Worm (Caenorhabditis elegans): ENCODE data around the gene gar-1.

gar-1 gene

DNA sequence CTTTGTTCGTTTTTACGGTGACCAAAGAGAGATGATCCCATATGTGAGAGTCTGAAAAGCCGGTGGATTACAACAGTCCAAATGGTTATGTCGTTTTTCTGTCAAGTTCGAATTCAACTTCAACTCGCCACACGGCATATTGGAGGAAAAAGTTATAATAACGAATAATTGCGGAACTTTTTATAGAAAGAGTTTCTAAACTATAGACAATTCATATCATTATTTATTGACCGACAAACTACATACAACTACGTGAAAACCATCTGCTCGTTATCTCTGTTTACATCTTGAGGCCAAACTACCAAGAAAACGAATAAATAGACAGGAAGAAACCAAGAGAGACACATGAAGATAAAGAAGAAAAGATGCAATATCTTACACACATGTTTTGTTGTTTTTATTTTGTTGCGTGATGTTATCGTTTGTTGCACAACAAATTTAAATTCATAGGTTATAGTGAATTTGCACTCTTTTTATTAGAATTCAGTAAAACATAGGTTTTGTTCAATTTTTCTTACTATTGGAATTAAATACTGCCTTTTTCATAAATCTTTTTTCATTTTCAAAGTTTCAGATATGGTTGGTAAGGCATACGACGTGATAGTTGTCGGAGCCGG, 10.9 kb downstream of the gar-1 start, which contains the start of the genes C15B12.4 and C15B12.8:
C15B12.4 (minus strand) TSS at position 51 of the 617 bp plus-strand sequence.
C15B12.8 (plus strand) TSS at position 567 of the 617 bp plus-strand sequence.
- TF ChIP-seq unc-62 (GFP tag; optimal IDR thresholded peaks at IDR 0.05 in 1 of 2) = peak in 1 of 2 experiments; percentile 17
- no peak for TF ChIP-seq unc-62 (tag; optimal IDR thresholded peaks at IDR 0.05)
- peak in 1 of 2 experiments; percentile 87 for TF ChIP-seq daf-16 (GFP tag; optimal IDR thresholded peaks at IDR 0.05)
- TF ChIP-seq daf-16 (tag; optimal IDR thresholded peaks at IDR 0.05) = no peak
- TF ChIP-seq Y105C5A.15 (GFP tag; IDR thresholded peaks at IDR 0.05) = no peak
- TF ChIP-seq madf-5 (GFP tag; IDR thresholded peaks at IDR 0.05) = no peak

DNA sequence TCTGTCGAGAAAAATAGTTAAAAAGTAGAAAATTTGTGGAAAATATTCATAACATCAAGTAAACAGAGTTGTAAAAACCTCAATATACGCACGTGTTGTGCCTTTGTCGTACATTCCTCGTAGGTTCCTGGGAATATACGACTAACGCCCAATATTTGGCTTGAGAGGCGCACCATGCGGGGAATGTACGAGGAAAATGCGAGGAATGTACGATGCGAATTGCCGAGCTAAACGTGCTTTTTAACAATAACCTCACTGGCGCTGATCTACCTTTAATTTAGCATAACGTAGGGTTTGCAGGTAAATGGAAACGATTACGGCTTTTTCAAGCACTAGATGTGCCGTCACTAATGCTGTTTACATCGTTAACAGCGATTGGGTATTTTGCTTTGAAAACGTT, 16.2 kb downstream of the gar-1 start, which contains the start of gene C15B12.9:
C15B12.9 (plus strand) TSS at position 301 of the 400 bp plus-strand sequence.
- TF ChIP-seq nhr-77 (tag; optimal IDR thresholded peaks at IDR 0.05) (no peak), nhr-6 (tag; optimal IDR thresholded peaks at IDR 0.05) (no peak), unc-62 (GFP tag; optimal IDR thresholded peaks at IDR 0.05 in 1 of 2) (peak in 1 of 2 experiments; percentile 42), unc-62 (tag; optimal IDR thresholded peaks at IDR 0.05) (no peak)

DNA sequence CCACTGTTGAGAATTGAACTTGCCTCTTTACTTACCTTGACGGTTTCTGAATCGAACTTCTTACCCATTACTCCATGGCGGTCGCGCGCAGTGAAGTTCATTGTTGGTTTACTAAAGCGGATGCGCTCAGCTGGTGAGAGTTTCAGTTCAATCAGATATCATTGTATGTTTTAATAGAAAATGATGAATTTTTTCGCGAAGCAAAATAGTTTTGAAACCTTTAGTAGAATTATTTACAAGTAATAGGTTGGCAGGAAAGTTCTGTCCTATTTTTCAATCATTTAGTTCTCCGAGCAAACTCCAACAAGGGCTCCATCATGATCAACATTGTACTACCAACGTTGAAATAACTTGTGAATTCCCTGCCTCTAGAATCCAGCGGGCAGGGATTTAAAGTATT, 17.2 kb downstream of the gar-1 start, which contains the start of gene C15B12.3:
C15B12.3 (minus strand) TSS at position 101 of the 400 bp plus-strand sequence.
- TF ChIP-seq ceh-20 (GFP tag; IDR thresholded peaks at IDR 0.05) (no peak), unc-62 (GFP tag; optimal IDR thresholded peaks at IDR 0.05 in 1 of 2) (peak in 1 of 2 experiments; percentile 57), unc-62 (tag; optimal IDR thresholded peaks at IDR 0.05) (no peak)

DNA sequence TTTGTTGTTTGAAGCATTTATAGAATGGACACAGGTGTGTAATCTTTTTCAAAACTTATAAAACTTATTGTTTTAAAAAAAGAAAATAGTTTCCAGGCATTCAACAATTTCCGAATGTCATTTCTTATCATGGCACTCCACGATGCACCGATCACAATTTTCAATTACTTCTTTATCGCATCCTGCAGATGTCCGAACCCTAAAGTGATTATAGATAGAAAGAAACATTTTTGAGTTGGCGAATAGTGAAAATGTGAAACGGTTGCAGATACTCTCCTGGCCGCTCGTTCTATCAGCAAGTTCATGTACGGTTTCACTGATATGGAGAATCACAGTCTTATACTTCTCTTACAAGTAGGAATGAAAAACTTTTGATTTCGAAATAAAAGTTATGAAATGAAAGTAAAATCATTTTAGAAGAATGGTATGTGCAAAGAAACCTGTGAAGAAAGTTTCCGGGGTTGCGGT, 21.7 kb downstream of the gar-1 start, which contains the start of gene C15B12.2:
C15B12.2 (plus strand) TSS at position 418 of the 468 bp plus-strand sequence.
- peak; percentile 18 for TF ChIP-seq mxl-3 (GFP tag; optimal IDR thresholded peaks at IDR 0.05)
- TF ChIP-seq egl-27 (tag; optimal IDR thresholded peaks at IDR 0.05) = no peak
- peak; percentile 84 for TF ChIP-seq pqm-1 (tag; optimal IDR thresholded peaks at IDR 0.05)
- TF ChIP-seq F49E8.2 (tag; optimal IDR thresholded peaks at IDR 0.05; ENCODE audit: borderline replicate concordance) = no peak
- no peak for TF ChIP-seq zfp-3 (GFP tag; conservative IDR thresholded peaks at IDR 0.05)
- no peak for TF ChIP-seq daf-12 (tag; optimal IDR thresholded peaks at IDR 0.05)
- TF ChIP-seq nhr-28 (tag; optimal IDR thresholded peaks at IDR 0.05) = peak; percentile 15
- TF ChIP-seq daf-16 (GFP tag; optimal IDR thresholded peaks at IDR 0.05) = no peak
- peak; percentile 56 for TF ChIP-seq daf-16 (tag; optimal IDR thresholded peaks at IDR 0.05)
- TF ChIP-seq unc-62 (GFP tag; optimal IDR thresholded peaks at IDR 0.05 in 1 of 2) = no peak
- no peak for TF ChIP-seq unc-62 (tag; optimal IDR thresholded peaks at IDR 0.05)
- TF ChIP-seq nhr-48 (tag; optimal IDR thresholded peaks at IDR 0.05) = no peak
- peak; percentile 54 for TF ChIP-seq dve-1 (tag; optimal IDR thresholded peaks at IDR 0.05; ENCODE audit: insufficient read depth)
- TF ChIP-seq dmd-6 (GFP tag; IDR thresholded peaks at IDR 0.05) = peak; percentile 68
- no peak for TF ChIP-seq ceh-28 (tag; optimal IDR thresholded peaks at IDR 0.05)
- TF ChIP-seq aha-1 (tag) = peak; percentile 68
- TF ChIP-seq mdl-1 (tag; optimal IDR thresholded peaks at IDR 0.05) = peak in 1 of 2 experiments; percentile 22

DNA sequence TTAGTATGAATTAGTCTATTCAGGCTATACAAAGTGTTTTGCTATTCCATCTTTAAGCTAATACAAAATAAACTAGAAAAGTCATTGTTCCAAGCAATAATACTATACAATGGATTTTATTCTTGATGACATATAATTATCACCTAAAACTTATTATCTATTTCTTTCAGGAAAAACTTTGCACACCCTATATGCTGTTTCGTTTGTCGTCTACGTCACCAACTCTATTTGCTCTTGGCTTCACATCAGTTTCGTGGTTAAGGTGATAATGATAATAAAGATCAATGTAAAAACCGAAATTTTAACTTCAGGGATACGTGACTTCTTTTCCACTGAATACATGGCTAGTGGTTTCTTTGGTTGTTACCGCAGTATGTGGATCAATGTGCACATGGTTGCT, 22.2 kb downstream of the gar-1 start:
- TF ChIP-seq D1046.2 (GFP tag; IDR thresholded peaks at IDR 0.05) (no peak), unc-62 (GFP tag; optimal IDR thresholded peaks at IDR 0.05 in 1 of 2) (no peak), unc-62 (tag; optimal IDR thresholded peaks at IDR 0.05) (no peak), lin-38 (GFP tag; IDR thresholded peaks at IDR 0.05) (no peak), pqm-1 (tag; optimal IDR thresholded peaks at IDR 0.05) (peak; percentile 65), snpc-4 (tag; optimal IDR thresholded peaks at IDR 0.05) (no peak), dmd-6 (GFP tag; IDR thresholded peaks at IDR 0.05) (peak; percentile 55), daf-16 (GFP tag; optimal IDR thresholded peaks at IDR 0.05) (no peak), daf-16 (tag; optimal IDR thresholded peaks at IDR 0.05) (peak; percentile 15)

DNA sequence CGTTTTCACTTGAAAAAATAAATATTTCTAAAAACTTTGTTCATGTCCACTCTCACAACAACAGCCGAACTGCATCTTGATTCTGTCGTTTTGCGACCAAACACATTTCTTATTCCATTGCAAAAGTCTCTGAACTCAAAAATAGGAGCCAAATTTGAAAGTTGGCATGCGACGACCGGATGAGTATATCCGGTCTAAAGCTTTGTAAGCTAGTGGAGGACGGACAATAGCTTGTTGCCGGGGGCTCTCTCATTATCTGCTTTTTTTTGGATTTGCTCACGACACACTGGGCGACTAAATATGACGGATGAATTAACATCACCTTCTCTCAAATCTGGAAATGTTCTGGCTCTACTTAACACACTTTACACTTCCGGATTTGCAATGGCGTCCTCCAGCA, 23.0 kb downstream of the gar-1 start, which contains the start of gene K04E7.1:
K04E7.1 (plus strand) TSS at position 301 of the 400 bp plus-strand sequence.
- TF ChIP-seq aly-2 (tag; optimal IDR thresholded peaks at IDR 0.05) (no peak), spr-3 (GFP tag; optimal IDR thresholded peaks at IDR 0.05) (no peak), ceh-20 (GFP tag; IDR thresholded peaks at IDR 0.05) (no peak), aha-1 (tag) (peak; percentile 54), ZK546.5 (tag; optimal IDR thresholded peaks at IDR 0.05) (no peak)
